Worm (Caenorhabditis elegans) whole organism, young adult: ENCODE results near the gene sqst-2.

Experiments used
- B0261.1 ChIP-seq: sonication (generic microtip); optimal IDR thresholded peaks from 2 replicates; lab custom pipeline; 2016; ENCODE audit warnings: mild to moderate bottlenecking, missing genetic modification characterization, moderate library complexity, missing compliant biosample characterization
- F33H1.4 ChIP-seq: fragments of 200-800 bp; sonication (Bioruptor generic); IDR thresholded peaks from 2 replicates; pipeline ENCODE4 v1.3.6; 2022; ENCODE audit warnings: missing genetic modification reagents, missing genetic modification characterization, missing compliant biosample characterization
- F55B11.4 ChIP-seq: sonication (generic microtip); optimal IDR thresholded peaks from 2 replicates; lab custom pipeline; 2016; ENCODE audit warnings: missing compliant biosample characterization, missing genetic modification characterization, borderline replicate concordance; ENCODE audit not compliant: insufficient read depth
- F57A8.1 ChIP-seq: fragments of 200-800 bp; sonication (Bioruptor generic); optimal IDR thresholded peaks from 2 replicates; lab custom pipeline; 2018; ENCODE audit warnings: mild to moderate bottlenecking, missing genetic modification characterization, moderate library complexity, missing compliant biosample characterization
- K11D2.4 ChIP-seq: fragments of 200-800 bp; sonication (Bioruptor generic); IDR thresholded peaks from 2 replicates; pipeline ENCODE4 v1.3.6; 2022; ENCODE audit warnings: missing genetic modification reagents, missing genetic modification characterization, missing compliant biosample characterization
- K12H6.12 ChIP-seq: fragments of 200-800 bp; sonication (Bioruptor generic); optimal IDR thresholded peaks from 2 replicates; lab custom pipeline; 2018; ENCODE audit warnings: mild to moderate bottlenecking, missing genetic modification characterization, missing compliant biosample characterization
- Y53F4B.3 ChIP-seq: fragments of 200-800 bp; sonication (Bioruptor generic); IDR thresholded peaks from 2 replicates; pipeline ENCODE4 v1.3.6; 2022; ENCODE audit warnings: missing genetic modification reagents, missing genetic modification characterization, missing compliant biosample characterization
- Y79H2A.3 ChIP-seq: fragments of 200-800 bp; sonication (Bioruptor generic); conservative IDR thresholded peaks from 2 replicates; pipeline ENCODE4 v1.3.6; 2022; ENCODE audit warnings: missing genetic modification reagents, missing genetic modification characterization, missing compliant biosample characterization
- akir-1 ChIP-seq: fragments of 200-800 bp; sonication (Bioruptor generic); optimal IDR thresholded peaks from 2 replicates; lab custom pipeline; 2018; ENCODE audit warnings: mild to moderate bottlenecking, missing genetic modification characterization, moderate library complexity, missing compliant biosample characterization
- athp-1 ChIP-seq: sonication (generic microtip); optimal IDR thresholded peaks from 2 replicates; lab custom pipeline; 2017; ENCODE audit warnings: mild to moderate bottlenecking, missing genetic modification characterization, missing compliant biosample characterization
- attf-5 ChIP-seq: fragments of 200-800 bp; sonication (Bioruptor generic); optimal IDR thresholded peaks from 2 replicates; lab custom pipeline; 2018; ENCODE audit warnings: mild to moderate bottlenecking, missing genetic modification characterization, missing compliant biosample characterization
- bed-2 ChIP-seq: fragments of 200-800 bp; sonication (Bioruptor generic); IDR thresholded peaks from 2 replicates; pipeline ENCODE4 v1.3.6; 2022; ENCODE audit warnings: missing genetic modification reagents, missing genetic modification characterization, missing compliant biosample characterization
- cebp-2 ChIP-seq: fragments of 200-800 bp; sonication (Bioruptor generic); IDR thresholded peaks from 2 replicates; pipeline ENCODE4 v1.3.6; 2022; ENCODE audit warnings: missing genetic modification characterization, missing compliant biosample characterization
- ceh-100 ChIP-seq: fragments of 200-800 bp; sonication (Bioruptor generic); IDR thresholded peaks from 2 replicates; pipeline ENCODE4 v1.3.6; 2022; ENCODE audit warnings: missing genetic modification reagents, missing genetic modification characterization, missing compliant biosample characterization
- dpl-1 ChIP-seq: fragments of 150-350 bp; optimal IDR thresholded peaks from 2 replicates; lab custom pipeline; 2014; ENCODE audit warnings: missing biosample characterization, missing genetic modification reagents, missing genetic modification characterization
- efl-1 ChIP-seq: fragments of 150-350 bp; optimal IDR thresholded peaks from 2 replicates; lab custom pipeline; 2014; ENCODE audit warnings: missing biosample characterization, missing genetic modification reagents, missing genetic modification characterization
- egl-44 ChIP-seq: fragments of 200-800 bp; sonication (Bioruptor generic); IDR thresholded peaks from 2 replicates; pipeline ENCODE4 v1.3.6; 2022; ENCODE audit warnings: missing genetic modification reagents, missing genetic modification characterization, missing compliant biosample characterization
- egrh-3 ChIP-seq: fragments of 200-800 bp; sonication (Bioruptor generic); IDR thresholded peaks from 2 replicates; pipeline ENCODE4 v1.3.6; 2022; ENCODE audit warnings: missing genetic modification reagents, missing genetic modification characterization, missing compliant biosample characterization
- ekl-4 ChIP-seq: fragments of 200-800 bp; sonication (Bioruptor generic); IDR thresholded peaks from 2 replicates; pipeline ENCODE4 v1.3.6; 2022; ENCODE audit warnings: missing genetic modification reagents, missing genetic modification characterization, missing compliant biosample characterization
- hlh-12 ChIP-seq: sonication (generic microtip); optimal IDR thresholded peaks from 2 replicates; lab custom pipeline; 2016; ENCODE audit warnings: missing genetic modification characterization, missing compliant biosample characterization
- hmg-20 ChIP-seq: fragments of 200-800 bp; sonication (Bioruptor generic); IDR thresholded peaks from 2 replicates; pipeline ENCODE4 v1.3.6; 2022; ENCODE audit warnings: missing genetic modification reagents, missing genetic modification characterization, missing compliant biosample characterization
- lag-1 ChIP-seq: fragments of 200-800 bp; sonication (Bioruptor generic); IDR thresholded peaks from 2 replicates; pipeline ENCODE4 v1.3.6; 2022; ENCODE audit warnings: missing genetic modification reagents, missing genetic modification characterization, missing compliant biosample characterization
- let-526 ChIP-seq: fragments of 200-800 bp; sonication (Bioruptor generic); IDR thresholded peaks from 2 replicates; pipeline ENCODE4 v1.3.6; 2022; ENCODE audit warnings: missing genetic modification reagents, missing genetic modification characterization, missing compliant biosample characterization
- let-607 ChIP-seq, 2 experiments: fragments of 200-800 bp in 1 of 2; sonication (Bioruptor generic) in 1 of 2; sonication (generic microtip) in 1 of 2; optimal IDR thresholded peaks; 2 replicates each; lab custom pipeline; 2016 to 2018; ENCODE audit warnings: mild to moderate bottlenecking in 2 of 2, missing compliant biosample characterization in 2 of 2, missing genetic modification characterization in 2 of 2, moderate library complexity in 2 of 2, missing genotype in 1 of 2
- lin-26 ChIP-seq: fragments of 200-800 bp; sonication (Bioruptor generic); IDR thresholded peaks from 2 replicates; pipeline ENCODE4 v1.3.6; 2022; ENCODE audit warnings: missing genetic modification reagents, missing genetic modification characterization, missing compliant biosample characterization
- lin-40 ChIP-seq: sonication (generic microtip); optimal IDR thresholded peaks from 2 replicates; lab custom pipeline; 2016; ENCODE audit warnings: missing genetic modification characterization, mild to moderate bottlenecking, missing compliant biosample characterization, missing genotype, missing genetic modification reagents
- lin-54 ChIP-seq: fragments of 200-800 bp; sonication (Bioruptor generic); optimal IDR thresholded peaks from 2 replicates; lab custom pipeline; 2018; ENCODE audit warnings: mild to moderate bottlenecking, missing genetic modification characterization, missing compliant biosample characterization
- madf-10 ChIP-seq: sonication (generic microtip); optimal IDR thresholded peaks from 2 replicates; lab custom pipeline; 2016; ENCODE audit warnings: mild to moderate bottlenecking, missing genetic modification characterization, missing compliant biosample characterization
- madf-3 ChIP-seq: fragments of 200-800 bp; sonication (Bioruptor generic); IDR thresholded peaks from 2 replicates; pipeline ENCODE4 v1.3.6; 2022; ENCODE audit warnings: missing genetic modification reagents, missing genetic modification characterization, missing compliant biosample characterization
- madf-6 ChIP-seq: fragments of 200-800 bp; sonication (Bioruptor generic); IDR thresholded peaks from 2 replicates; pipeline ENCODE4 v1.3.6; 2022; ENCODE audit warnings: missing genetic modification reagents, missing genetic modification characterization, missing compliant biosample characterization
- mcd-1 ChIP-seq: fragments of 200-800 bp; sonication (Bioruptor generic); IDR thresholded peaks from 2 replicates; pipeline ENCODE4 v1.3.6; 2022; ENCODE audit warnings: missing genetic modification reagents, missing genetic modification characterization, missing compliant biosample characterization
- mel-28 ChIP-seq: sonication (generic microtip); optimal IDR thresholded peaks from 2 replicates; lab custom pipeline; 2016; ENCODE audit warnings: borderline replicate concordance, mild to moderate bottlenecking, missing genetic modification characterization, missing compliant biosample characterization
- mes-4 ChIP-seq: sonication (generic microtip); optimal IDR thresholded peaks from 2 replicates; lab custom pipeline; 2016; ENCODE audit warnings: missing genotype, missing genetic modification characterization, missing compliant biosample characterization
- nfya-1 ChIP-seq: sonication (generic microtip); optimal IDR thresholded peaks from 2 replicates; lab custom pipeline; 2017; ENCODE audit warnings: antibody characterized with exemption, missing compliant biosample characterization, missing genetic modification characterization, borderline replicate concordance; ENCODE audit not compliant: insufficient read depth
- nhr-120 ChIP-seq: fragments of 200-800 bp; sonication (Bioruptor generic); IDR thresholded peaks from 2 replicates; pipeline ENCODE4 v1.3.6; 2022; ENCODE audit warnings: missing genetic modification characterization, missing compliant biosample characterization
- nhr-179 ChIP-seq: sonication (generic microtip); optimal IDR thresholded peaks from 2 replicates; lab custom pipeline; 2016; ENCODE audit warnings: mild to moderate bottlenecking, missing genetic modification characterization, missing compliant biosample characterization
- nhr-27 ChIP-seq: fragments of 200-800 bp; sonication (Bioruptor generic); optimal IDR thresholded peaks from 2 replicates; lab custom pipeline; 2018; ENCODE audit warnings: mild to moderate bottlenecking, missing genetic modification characterization, moderate library complexity, missing compliant biosample characterization
- nhr-90 ChIP-seq: sonication (generic microtip); optimal IDR thresholded peaks from 2 replicates; lab custom pipeline; 2016; ENCODE audit warnings: missing genotype, mild to moderate bottlenecking, missing genetic modification characterization, missing compliant biosample characterization
- pbrm-1 ChIP-seq: fragments of 200-800 bp; sonication (Bioruptor generic); IDR thresholded peaks from 2 replicates; pipeline ENCODE4 v1.3.6; 2022; ENCODE audit warnings: missing genetic modification reagents, missing genetic modification characterization, missing compliant biosample characterization
- sdz-38 ChIP-seq: sonication (generic microtip); optimal IDR thresholded peaks from 2 replicates; lab custom pipeline; 2016; ENCODE audit warnings: missing genotype, missing genetic modification characterization, missing compliant biosample characterization
- sea-2 ChIP-seq: fragments of 200-800 bp; sonication (Bioruptor generic); IDR thresholded peaks from 2 replicates; pipeline ENCODE4 v1.3.6; 2022; ENCODE audit warnings: missing genetic modification characterization, missing compliant biosample characterization
- snpc-1.1 ChIP-seq: sonication (generic microtip); optimal IDR thresholded peaks from 2 replicates; lab custom pipeline; 2017; ENCODE audit warnings: missing genetic modification characterization, mild to moderate bottlenecking, missing compliant biosample characterization, antibody characterized with exemption, moderate library complexity, missing genotype, missing genetic modification reagents; ENCODE audit not compliant: insufficient read depth
- sptf-2 ChIP-seq: fragments of 200-800 bp; sonication (Bioruptor generic); optimal IDR thresholded peaks from 2 replicates; lab custom pipeline; 2018; ENCODE audit warnings: mild to moderate bottlenecking, missing genetic modification characterization, missing compliant biosample characterization
- tlf-1 ChIP-seq: fragments of 200-800 bp; sonication (Bioruptor generic); optimal IDR thresholded peaks from 2 replicates; lab custom pipeline; 2018; ENCODE audit warnings: mild to moderate bottlenecking, missing genetic modification characterization, missing compliant biosample characterization
- xnd-1 ChIP-seq: sonication (generic microtip); optimal IDR thresholded peaks from 2 replicates; lab custom pipeline; 2016; ENCODE audit warnings: missing genotype, missing genetic modification reagents, missing genetic modification characterization, missing compliant biosample characterization
- zfh-2 ChIP-seq: fragments of 200-800 bp; sonication (Bioruptor generic); conservative IDR thresholded peaks from 2 replicates; pipeline ENCODE4 v1.3.6; 2022; ENCODE audit warnings: missing genetic modification reagents, missing genetic modification characterization, missing compliant biosample characterization
- zim-3 ChIP-seq: sonication (generic microtip); optimal IDR thresholded peaks from 2 replicates; lab custom pipeline; 2017; ENCODE audit warnings: mild to moderate bottlenecking, missing genetic modification characterization, moderate library complexity, missing compliant biosample characterization
- ztf-18 ChIP-seq: sonication (generic microtip); optimal IDR thresholded peaks from 2 replicates; lab custom pipeline; 2016; ENCODE audit warnings: missing genotype, mild to moderate bottlenecking, missing genetic modification characterization, missing compliant biosample characterization
- ztf-25 ChIP-seq: fragments of 200-800 bp; sonication (Bioruptor generic); IDR thresholded peaks from 2 replicates; pipeline ENCODE4 v1.3.6; 2022; ENCODE audit warnings: missing genetic modification reagents, missing genetic modification characterization, missing compliant biosample characterization
- ztf-3 ChIP-seq: fragments of 200-800 bp; sonication (Bioruptor generic); optimal IDR thresholded peaks from 2 replicates; lab custom pipeline; 2018; ENCODE audit warnings: mild to moderate bottlenecking, missing genetic modification characterization, missing compliant biosample characterization

The sqst-2 gene

ce11 chrIV:7313962-7314361, 14.8 kb downstream of the sqst-2 start (continued):
- no peak for TF ChIP-seq zim-3 (tag; lab: Kevin White, UChicago)
- no peak for TF ChIP-seq nhr-120 (GFP tag; lab: Robert Waterston, UW)
- no peak for TF ChIP-seq sdz-38 (tag; lab: Kevin White, UChicago)
- TF ChIP-seq xnd-1 = no peak
- no peak for TF ChIP-seq egrh-3 (GFP tag; lab: Robert Waterston, UW)
- TF ChIP-seq ztf-18 (tag; lab: Kevin White, UChicago) = no peak
- TF ChIP-seq efl-1 (GFP tag; lab: Kevin White, UChicago) = no peak
- no peak for TF ChIP-seq hmg-20 (GFP tag; lab: Robert Waterston, UW)
- no peak for TF ChIP-seq dpl-1
- no peak for TF ChIP-seq nhr-27 (tag; lab: Kevin White, UChicago)
- peak; percentile 49 for TF ChIP-seq lin-40
- peak; percentile 32; the same call in 1 of the 2 replicates for TF ChIP-seq pbrm-1 (GFP tag; lab: Robert Waterston, UW)
- TF ChIP-seq ceh-100 = no peak
- no peak for TF ChIP-seq lin-54
- no peak for TF ChIP-seq tlf-1
- TF ChIP-seq akir-1 = no peak
- no peak for TF ChIP-seq ekl-4 (GFP tag; lab: Robert Waterston, UW)
- no peak for TF ChIP-seq lin-26
- no peak for TF ChIP-seq F57A8.1 (GFP tag; lab: Kevin White, UChicago)
- TF ChIP-seq ztf-25 (GFP tag; lab: Robert Waterston, UW) = no peak
- no peak for TF ChIP-seq sptf-2 (GFP tag; lab: Kevin White, UChicago)
- TF ChIP-seq madf-6 (GFP tag; lab: Robert Waterston, UW) = peak; percentile 62
- no peak for TF ChIP-seq madf-3
- TF ChIP-seq bed-2 (GFP tag; lab: Robert Waterston, UW) = no peak
- TF ChIP-seq sea-2 (GFP tag; lab: Robert Waterston, UW) = no peak
- no peak for TF ChIP-seq hlh-12
- TF ChIP-seq nfya-1 = no peak
- no peak for TF ChIP-seq K11D2.4
- no peak for TF ChIP-seq mel-28 (tag; lab: Kevin White, UChicago)
- no peak for TF ChIP-seq B0261.1
- TF ChIP-seq egl-44 (GFP tag; lab: Robert Waterston, UW) = no peak
- no peak for TF ChIP-seq cebp-2 (GFP tag; lab: Robert Waterston, UW)
- TF ChIP-seq let-526 (GFP tag; lab: Robert Waterston, UW) = no peak
- TF ChIP-seq mes-4 (tag; lab: Kevin White, UChicago) = no peak
- TF ChIP-seq athp-1 = no peak
- no peak for TF ChIP-seq let-607 (tag; optimal IDR thresholded peaks at IDR 0.05; lab: Kevin White, UChicago)

ce11 chrIV:7313397-7313910, 15.3 kb downstream of the sqst-2 start, which contains the start of gene rps-8:
Gene rps-8 (minus strand): TSS chrIV:7313860.
- TF ChIP-seq mcd-1 (GFP tag; lab: Robert Waterston, UW) = no peak
- TF ChIP-seq ztf-3 = no peak
- no peak for TF ChIP-seq snpc-1.1 (tag; lab: Kevin White, UChicago)
- no peak for TF ChIP-seq madf-10 (tag; lab: Kevin White, UChicago)
- peak; percentile 22; the same call in 1 of the 2 replicates for TF ChIP-seq zfh-2 (GFP tag; lab: Robert Waterston, UW)
- peak; percentile 25; the same call in 1 of the 2 replicates for TF ChIP-seq F33H1.4 (GFP tag; lab: Robert Waterston, UW)
- TF ChIP-seq pbrm-1 (GFP tag; lab: Robert Waterston, UW) = no peak
- TF ChIP-seq lag-1 (GFP tag; lab: Robert Waterston, UW) = no peak
- TF ChIP-seq K12H6.12 = no peak
- no peak for TF ChIP-seq Y53F4B.3 (GFP tag; lab: Robert Waterston, UW)
- no peak for TF ChIP-seq madf-3
- no peak for TF ChIP-seq nhr-90
- TF ChIP-seq attf-5 (GFP tag; lab: Kevin White, UChicago) = no peak
- TF ChIP-seq Y79H2A.3 (GFP tag; lab: Robert Waterston, UW) = 0 out of 2 replicates have a peak, but pooled peaks have one; percentile 15
- 0 out of 2 replicates have a peak, but pooled peaks have one; percentile 34 for TF ChIP-seq ceh-100
- TF ChIP-seq F55B11.4 = no peak
- peak; percentile 29 for TF ChIP-seq sptf-2 (GFP tag; lab: Kevin White, UChicago)
- no peak for TF ChIP-seq nhr-179 (tag; lab: Kevin White, UChicago)
- TF ChIP-seq madf-6 (GFP tag; lab: Robert Waterston, UW) = peak; percentile 15; the same call in 1 of the 2 replicates
